Fruit fly (Drosophila melanogaster): ENCODE results near the gene RpL34a.

Gene RpL34a

dm6 chr3R:26012801-26013663 is 46.0 kb downstream of the RpL34a start (continued):
- no peak for TF ChIP-seq inv (GFP tag; IDR thresholded peaks at IDR 0.05; ENCODE audit: partially characterized antibody)
- no peak for TF ChIP-seq wor (GFP tag; IDR thresholded peaks at IDR 0.05)
- no peak for TF ChIP-seq CG9797 (GFP tag; optimal IDR thresholded peaks at IDR 0.05)
- peak; percentile 2 for TF ChIP-seq lilli (GFP tag; optimal IDR thresholded peaks at IDR 0.05)
- no peak for TF ChIP-seq CG10654 (GFP tag; optimal IDR thresholded peaks at IDR 0.05)
- peak; percentile 40; the same call in 1 of the 2 replicates for TF ChIP-seq crol (GFP tag; IDR thresholded peaks at IDR 0.05)
- TF ChIP-seq CG17328 (GFP tag; IDR thresholded peaks at IDR 0.05), result peak; percentile 49; the same call in 1 of the 2 replicates
- no peak for TF ChIP-seq CG15269 (tag; optimal IDR thresholded peaks at IDR 0.05)
- TF ChIP-seq zen (tag; optimal IDR thresholded peaks at IDR 0.05), result peak; percentile 72
- TF ChIP-seq CG10543 (GFP tag; optimal IDR thresholded peaks at IDR 0.05), result no peak
- TF ChIP-seq tin (GFP tag; optimal IDR thresholded peaks at IDR 0.05), result no peak
- no peak for TF ChIP-seq CG6272 (GFP tag; IDR thresholded peaks at IDR 0.05)
- TF ChIP-seq D (optimal IDR thresholded peaks at IDR 0.05), result no peak
- TF ChIP-seq D (GFP tag; optimal IDR thresholded peaks at IDR 0.05), result peak; percentile 29
- TF ChIP-seq Dbx (GFP tag; IDR thresholded peaks at IDR 0.05), result no peak
- no peak for TF ChIP-seq CG2129 (GFP tag; IDR thresholded peaks at IDR 0.05; ENCODE audit: partially characterized antibody)
- no peak for TF ChIP-seq Bdp1 (GFP tag; optimal IDR thresholded peaks at IDR 0.05)
- no peak for TF ChIP-seq lbe (GFP tag; optimal IDR thresholded peaks at IDR 0.05)
- TF ChIP-seq Pdp1 (GFP tag; optimal IDR thresholded peaks at IDR 0.05), result no peak
- TF ChIP-seq abd-A (tag; optimal IDR thresholded peaks at IDR 0.05), result peak; percentile 75
- TF ChIP-seq Drgx (GFP tag; IDR thresholded peaks at IDR 0.05), result peak; percentile 6; the same call in 1 of the 2 replicates
- no peak for TF ChIP-seq hb (GFP tag; IDR thresholded peaks at IDR 0.05; ENCODE audit: partially characterized antibody)
- no peak for TF ChIP-seq CG15073 (GFP tag; optimal IDR thresholded peaks at IDR 0.05)
- no peak for TF ChIP-seq nom (GFP tag; optimal IDR thresholded peaks at IDR 0.05)
- peak; percentile 70 for TF ChIP-seq Spps (tag; optimal IDR thresholded peaks at IDR 0.05)
- TF ChIP-seq CG8359 (GFP tag; optimal IDR thresholded peaks at IDR 0.05; ENCODE audit: borderline replicate concordance), result no peak
- peak; percentile 26 for TF ChIP-seq scrt (GFP tag; optimal IDR thresholded peaks at IDR 0.05)
- TF ChIP-seq C15 (GFP tag; IDR thresholded peaks at IDR 0.05), result no peak
- no peak for TF ChIP-seq CG3847 (GFP tag; IDR thresholded peaks at IDR 0.05)
- TF ChIP-seq CG17361 (GFP tag; IDR thresholded peaks at IDR 0.05), result peak; percentile 76; the same call in 2 of the 3 replicates
- TF ChIP-seq CG15514 (GFP tag; optimal IDR thresholded peaks at IDR 0.05), result no peak
- peak; percentile 99 for TF ChIP-seq D19A (tag; optimal IDR thresholded peaks at IDR 0.05)
- no peak for TF ChIP-seq cg (GFP tag; optimal IDR thresholded peaks at IDR 0.05)
- peak; percentile 39 for TF ChIP-seq dmrt99B (tag; optimal IDR thresholded peaks at IDR 0.05)
- no peak for TF ChIP-seq Oaz (GFP tag; IDR thresholded peaks at IDR 0.05)
- no peak for TF ChIP-seq CG10209 (GFP tag; optimal IDR thresholded peaks at IDR 0.05)
- TF ChIP-seq Xrp1 (GFP tag; IDR thresholded peaks at IDR 0.05), result peak; percentile 74
- TF ChIP-seq CG12236 (GFP tag; optimal IDR thresholded peaks at IDR 0.05), result no peak
- TF ChIP-seq unpg (GFP tag; optimal IDR thresholded peaks at IDR 0.05), result peak; percentile 61
- TF ChIP-seq CG12769 (tag; optimal IDR thresholded peaks at IDR 0.05), result peak; percentile 61
- TF ChIP-seq onecut (GFP tag; IDR thresholded peaks at IDR 0.05), result no peak
- no peak for TF ChIP-seq TFAM (GFP tag; optimal IDR thresholded peaks at IDR 0.05)
- no peak for TF ChIP-seq CG31388 (GFP tag; optimal IDR thresholded peaks at IDR 0.05)
- no peak for TF ChIP-seq tx (GFP tag; optimal IDR thresholded peaks at IDR 0.05)
- peak; percentile 17 for TF ChIP-seq CG15696 (tag; optimal IDR thresholded peaks at IDR 0.05)
- TF ChIP-seq CG11456 (GFP tag; IDR thresholded peaks at IDR 0.05), result no peak
- TF ChIP-seq Ssrp (tag; optimal IDR thresholded peaks at IDR 0.05), result peak; percentile 54
- TF ChIP-seq bsh (GFP tag; optimal IDR thresholded peaks at IDR 0.05), result peak in 1 of 2 experiments; percentile 87
